Fruit fly (Drosophila melanogaster) whole organism, wandering third instar larva: ENCODE measurements around the gene CG31975.

Source experiments
- CG32264 ChIP-seq: fragments of 200-800 bp; sonication (Bioruptor generic); optimal IDR thresholded peaks from 2 replicates; lab custom pipeline; 2016; ENCODE audit warnings: missing biosample characterization, missing genetic modification characterization
- CG9705 ChIP-seq: fragments of 200-800 bp; sonication (Bioruptor generic); optimal IDR thresholded peaks from 2 replicates; lab custom pipeline; 2018; ENCODE audit warnings: missing biosample characterization, mild to moderate bottlenecking, missing genetic modification characterization
- CrebA ChIP-seq: fragments of 200-800 bp; sonication (Bioruptor generic); optimal IDR thresholded peaks from 2 replicates; lab custom pipeline; 2016; ENCODE audit warnings: missing biosample characterization, mild to moderate bottlenecking, missing genetic modification characterization, borderline replicate concordance
- Dfd ChIP-seq: fragments of >200 bp; optimal IDR thresholded peaks from 2 replicates; lab custom pipeline; 2017; ENCODE audit warnings: missing biosample characterization, missing genetic modification characterization
- Dif ChIP-seq: fragments of 200-275, 200-300 bp; sonication (Bioruptor generic); optimal IDR thresholded peaks from 2 replicates; lab custom pipeline; 2018; ENCODE audit warnings: missing biosample characterization, missing genetic modification characterization; ENCODE audit not compliant: partially characterized antibody
- GATAd ChIP-seq: sonication (Bioruptor generic); optimal IDR thresholded peaks from 2 replicates; lab custom pipeline; 2016; ENCODE audit warnings: missing biosample characterization, missing genetic modification characterization
- Hr83 ChIP-seq: fragments of 200-300 bp; sonication (Bioruptor generic); optimal IDR thresholded peaks from 2 replicates; lab custom pipeline; 2016; ENCODE audit warnings: missing biosample characterization, mild to moderate bottlenecking, missing genetic modification characterization, moderate library complexity; ENCODE audit not compliant: poor library complexity, severe bottlenecking
- Jra ChIP-seq: sonication (Bioruptor generic); optimal IDR thresholded peaks from 2 replicates; lab custom pipeline; 2016; ENCODE audit warnings: missing biosample characterization, missing genetic modification characterization
- Myc ChIP-seq: fragments of >200 bp; optimal IDR thresholded peaks from 2 replicates; lab custom pipeline; 2017
- N ChIP-seq: fragments of >200 bp; optimal IDR thresholded peaks from 2 replicates; lab custom pipeline; 2018; ENCODE audit warnings: missing biosample characterization, missing external identifiers, missing genetic modification characterization
- OdsH ChIP-seq: fragments of 200-800 bp; sonication (Bioruptor generic); optimal IDR thresholded peaks from 2 replicates; lab custom pipeline; 2016; ENCODE audit warnings: missing biosample characterization, mild to moderate bottlenecking, missing genetic modification characterization
- Rel ChIP-seq, 2 experiments: fragments of 200-800 bp; sonication (Bioruptor generic) in 1 of 2; optimal IDR thresholded peaks; 2 replicates in 1 of 2; 3 replicates in 1 of 2; lab custom pipeline; 2016 to 2019; ENCODE audit warnings: mild to moderate bottlenecking in 2 of 2, missing biosample characterization in 2 of 2, missing genetic modification characterization in 2 of 2, moderate library complexity in 1 of 2
- Sp1 ChIP-seq: fragments of 200-800 bp; sonication (Bioruptor generic); optimal IDR thresholded peaks from 3 replicates; lab custom pipeline; 2019; ENCODE audit warnings: missing biosample characterization, mild to moderate bottlenecking, missing genetic modification characterization, moderate library complexity
- Vsx2 ChIP-seq: fragments of 200-300, 225-300 bp; sonication (Bioruptor generic); optimal IDR thresholded peaks from 2 replicates; lab custom pipeline; 2018; ENCODE audit warnings: missing biosample characterization, missing genetic modification characterization; ENCODE audit not compliant: partially characterized antibody
- br ChIP-seq: fragments of 200-800 bp; sonication (Bioruptor generic); optimal IDR thresholded peaks from 2 replicates; lab custom pipeline; 2016; ENCODE audit warnings: missing biosample characterization, missing genetic modification characterization
- brk ChIP-seq: fragments of 200-800 bp; sonication (Bioruptor generic); optimal IDR thresholded peaks from 2 replicates; lab custom pipeline; 2016; ENCODE audit warnings: missing biosample characterization, mild to moderate bottlenecking, missing genetic modification characterization
- dl ChIP-seq, 2 experiments: fragments of 175-275, 200-275 bp in 1 of 2; fragments of 200-275 bp in 1 of 2; sonication (Bioruptor generic); optimal IDR thresholded peaks; lab custom pipeline; 2018; ENCODE audit warnings: mild to moderate bottlenecking in 2 of 2, missing biosample characterization in 2 of 2, missing genetic modification characterization in 2 of 2, moderate library complexity in 2 of 2; ENCODE audit not compliant: partially characterized antibody in 2 of 2, insufficient read depth in 1 of 2
- dmrt93B ChIP-seq: fragments of 200-800 bp; sonication (Bioruptor generic); optimal IDR thresholded peaks from 2 replicates; lab custom pipeline; 2018; ENCODE audit warnings: missing biosample characterization, mild to moderate bottlenecking, missing genetic modification characterization
- dsf ChIP-seq: sonication (Bioruptor generic); optimal IDR thresholded peaks from 2 replicates; lab custom pipeline; 2016; ENCODE audit warnings: missing biosample characterization, missing genetic modification characterization, borderline replicate concordance
- foxo ChIP-seq, 2 experiments: fragments of 200-800 bp; sonication (Bioruptor generic); optimal IDR thresholded peaks; 2 replicates in 1 of 2; 3 replicates in 1 of 2; lab custom pipeline; 2016 to 2017; ENCODE audit warnings: missing biosample characterization in 2 of 2, missing genetic modification characterization in 2 of 2
- fru ChIP-seq: fragments of 200-800 bp; sonication (Bioruptor generic); optimal IDR thresholded peaks from 3 replicates; lab custom pipeline; 2016; ENCODE audit warnings: missing biosample characterization, mild to moderate bottlenecking, missing genetic modification characterization
- h ChIP-seq: fragments of 200-800 bp; sonication (Bioruptor generic); optimal IDR thresholded peaks from 3 replicates; lab custom pipeline; 2016; ENCODE audit warnings: missing biosample characterization, mild to moderate bottlenecking, missing genetic modification characterization
- jim ChIP-seq: fragments of 175-275, 200-325 bp; sonication (Bioruptor generic); optimal IDR thresholded peaks from 2 replicates; lab custom pipeline; 2016; ENCODE audit warnings: missing biosample characterization, mild to moderate bottlenecking, missing genetic modification characterization
- lola ChIP-seq: fragments of >200 bp; optimal IDR thresholded peaks from 2 replicates; lab custom pipeline; 2017; ENCODE audit warnings: missing biosample characterization, missing genetic modification characterization
- psq ChIP-seq: fragments of 200-800 bp; sonication (Bioruptor generic); optimal IDR thresholded peaks from 3 replicates; lab custom pipeline; 2017; ENCODE audit warnings: missing biosample characterization, mild to moderate bottlenecking, missing genetic modification characterization, moderate library complexity
- rgr ChIP-seq: fragments of 200-800 bp; sonication (Bioruptor generic); optimal IDR thresholded peaks from 3 replicates; lab custom pipeline; 2016; ENCODE audit warnings: missing biosample characterization, mild to moderate bottlenecking, missing genetic modification characterization
- sage ChIP-seq: fragments of 200-800 bp; sonication (Bioruptor generic); optimal IDR thresholded peaks from 2 replicates; lab custom pipeline; 2016; ENCODE audit warnings: missing biosample characterization, mild to moderate bottlenecking, missing genetic modification characterization
- sv ChIP-seq: fragments of 200-800 bp; sonication (Bioruptor generic); optimal IDR thresholded peaks from 3 replicates; lab custom pipeline; 2016; ENCODE audit warnings: missing biosample characterization, missing genetic modification characterization
- tai ChIP-seq: sonication (Bioruptor generic); optimal IDR thresholded peaks from 2 replicates; lab custom pipeline; 2016; ENCODE audit warnings: missing biosample characterization, missing genetic modification characterization
- woc ChIP-seq: sonication (Bioruptor generic); optimal IDR thresholded peaks from 2 replicates; lab custom pipeline; 2016; ENCODE audit warnings: missing biosample characterization, mild to moderate bottlenecking, missing genetic modification characterization

Gene CG31975

DNA sequence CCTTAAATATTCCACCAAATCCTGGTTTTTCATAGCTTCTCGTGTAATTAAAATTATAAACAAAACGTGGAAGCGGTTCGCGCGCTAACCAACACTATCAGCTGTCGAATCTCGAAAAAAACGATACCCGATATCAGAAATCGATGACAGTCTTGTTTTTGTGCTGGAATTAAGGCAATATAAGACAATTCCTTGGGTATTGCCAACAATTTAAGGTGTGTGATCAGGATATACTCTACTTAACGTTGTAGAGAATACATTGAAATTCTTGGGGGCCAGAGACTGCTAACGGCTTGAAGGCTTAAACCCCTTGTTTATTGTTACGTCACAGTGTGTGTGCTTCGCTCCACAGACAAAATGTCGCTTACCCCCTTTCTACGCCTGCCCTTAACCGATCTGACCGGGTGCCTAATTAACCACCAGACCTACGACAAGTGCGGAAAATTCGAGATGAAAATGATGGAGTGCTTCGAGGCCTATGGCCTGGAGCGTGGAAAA is 14.5 kb upstream of the CG31975 start, which contains the start of gene Pus10:
Gene Pus10, minus strand, starts transcription at position 91 of the 498 bp plus-strand sequence.
- TF ChIP-seq foxo (GFP tag; optimal IDR thresholded peaks at IDR 0.05; lab: Kevin White, UChicago) (peak in 1 of 2 experiments; percentile 26), Hr83 (GFP tag; lab: Kevin White, UChicago) (no peak), Vsx2 (GFP tag; lab: Kevin White, UChicago) (peak; percentile 26), Jra (GFP tag; lab: Kevin White, UChicago) (peak; percentile 35), br (GFP tag; lab: Kevin White, UChicago) (no peak), sage (GFP tag; lab: Kevin White, UChicago) (no peak), tai (no peak), rgr (GFP tag; lab: Kevin White, UChicago) (no peak), CG32264 (GFP tag; lab: Kevin White, UChicago) (no peak), OdsH (GFP tag; lab: Kevin White, UChicago) (peak; percentile 4)

- TF ChIP-seq dl (GFP tag; optimal IDR thresholded peaks at IDR 0.05; lab: Kevin White, UChicago; ENCODE audit: insufficient read depth in 1 of 2, partially characterized antibody in 2 of 2) (no peak), woc (GFP tag; lab: Kevin White, UChicago) (no peak), Dfd (no peak), Dif (GFP tag; lab: Kevin White, UChicago) (no peak), N (GFP tag; lab: Kevin White, UChicago) (no peak), tai (no peak), psq (GFP tag; lab: Kevin White, UChicago) (no peak), brk (GFP tag; lab: Kevin White, UChicago) (no peak), sv (GFP tag; lab: Kevin White, UChicago) (no peak), Jra (GFP tag; lab: Kevin White, UChicago) (no peak), CrebA (no peak), OdsH (GFP tag; lab: Kevin White, UChicago) (no peak), sage (GFP tag; lab: Kevin White, UChicago) (no peak), dsf (GFP tag; lab: Kevin White, UChicago) (no peak)
- TF ChIP-seq, all 38 proteins: peak for 0
These were observed 12.3 kb upstream of the CG31975 start, which contains the start of gene CG42399 for dm6 chr2L:153142-153541. Gene CG42399 (minus strand): TSS chr2L:153300.

- TF ChIP-seq dl (GFP tag; optimal IDR thresholded peaks at IDR 0.05; lab: Kevin White, UChicago; ENCODE audit: insufficient read depth in 1 of 2, partially characterized antibody in 2 of 2): no peak
- TF ChIP-seq brk (GFP tag; lab: Kevin White, UChicago): no peak
- TF ChIP-seq woc (GFP tag; lab: Kevin White, UChicago): no peak
- no peak for TF ChIP-seq N (GFP tag; lab: Kevin White, UChicago)
- no peak for TF ChIP-seq br (GFP tag; lab: Kevin White, UChicago)
- no peak for TF ChIP-seq Myc (lab: Kevin White, UChicago)
- no peak for TF ChIP-seq CG9705 (GFP tag; lab: Kevin White, UChicago)
- TF ChIP-seq jim (GFP tag; lab: Kevin White, UChicago): no peak
- TF ChIP-seq Rel (GFP tag; optimal IDR thresholded peaks at IDR 0.05; lab: Kevin White, UChicago): no peak
- TF ChIP-seq Rel (tag; optimal IDR thresholded peaks at IDR 0.05; lab: Kevin White, UChicago): no peak
- TF ChIP-seq GATAd (GFP tag; lab: Kevin White, UChicago): no peak
- no peak for TF ChIP-seq lola
- TF ChIP-seq fru (GFP tag; lab: Kevin White, UChicago): no peak
- TF ChIP-seq Jra (GFP tag; lab: Kevin White, UChicago): no peak
- TF ChIP-seq CrebA: no peak
- no peak for TF ChIP-seq Vsx2 (GFP tag; lab: Kevin White, UChicago)
- no peak for TF ChIP-seq Sp1 (GFP tag; lab: Kevin White, UChicago)
- no peak for TF ChIP-seq h (GFP tag; lab: Kevin White, UChicago)
- no peak for TF ChIP-seq dsf (GFP tag; lab: Kevin White, UChicago)
- TF ChIP-seq OdsH (GFP tag; lab: Kevin White, UChicago): no peak
- no peak for TF ChIP-seq dmrt93B (GFP tag; lab: Kevin White, UChicago)
These were observed 5.7 kb upstream of the CG31975 start for dm6 chr2L:146503-146902.

DNA sequence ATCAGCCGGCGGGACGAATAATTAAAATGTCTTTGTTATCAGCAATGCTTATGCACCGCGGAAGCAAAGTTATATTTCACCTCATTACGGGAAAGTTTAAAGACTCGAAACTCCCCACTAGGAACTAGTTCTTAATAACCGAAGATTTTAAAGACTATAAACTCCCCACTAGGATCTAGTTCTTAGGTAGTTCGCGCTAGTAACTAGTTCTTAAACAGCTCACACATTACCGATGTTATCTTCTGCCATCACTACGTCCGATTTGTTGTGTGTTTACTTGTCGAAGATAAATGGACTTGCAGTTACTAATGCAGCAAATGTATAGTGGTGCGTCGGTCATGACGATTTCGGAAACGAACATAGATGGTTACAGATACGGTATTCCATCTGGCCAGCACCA is 2.3 kb upstream of the CG31975 start, which contains the start of the genes CG31974 and CG11454:
Gene CG31974, minus strand, starts transcription at position 4 of the 400 bp plus-strand sequence.
Gene CG11454, plus strand, starts transcription at position 236 of the 400 bp plus-strand sequence.
- peak; percentile 60 for TF ChIP-seq Myc (lab: Kevin White, UChicago)
- TF ChIP-seq tai: no peak
- TF ChIP-seq Rel (GFP tag; optimal IDR thresholded peaks at IDR 0.05; lab: Kevin White, UChicago): no peak
- TF ChIP-seq Rel (tag; optimal IDR thresholded peaks at IDR 0.05; lab: Kevin White, UChicago): peak; percentile 41
- no peak for TF ChIP-seq Dif (GFP tag; lab: Kevin White, UChicago)
